Worm (Caenorhabditis elegans): ENCODE results near the gene C53B7.3.

- TF ChIP-seq W03F9.2 (tag; optimal IDR thresholded peaks at IDR 0.05) = no peak
- TF ChIP-seq him-1 (tag; optimal IDR thresholded peaks at IDR 0.05) = no peak
Measured at ce11 chrX:6823218-6823979, 21.2 kb upstream of the C53B7.3 start, which contains the start of gene gei-15.
